Worm (Caenorhabditis elegans) whole organism, early embryonic: Measurements from ENCODE around the gene nrfl-1.

Source experiments
- B0310.2 ChIP-seq: sonication (generic microtip); optimal IDR thresholded peaks from 2 replicates; lab custom pipeline; 2016; ENCODE audit warnings: mild to moderate bottlenecking, missing genetic modification characterization, missing compliant biosample characterization
- ama-1 ChIP-seq: fragments of 150-350 bp; optimal IDR thresholded peaks from 2 replicates; lab custom pipeline; 2014
- hmbx-1 ChIP-seq: sonication (generic microtip); optimal IDR thresholded peaks from 2 replicates; lab custom pipeline; 2016; ENCODE audit warnings: mild to moderate bottlenecking, missing genetic modification characterization, missing compliant biosample characterization
- hmg-4 ChIP-seq: fragments of 200-800 bp; sonication (Bioruptor generic); optimal IDR thresholded peaks from 2 replicates; lab custom pipeline; 2018; ENCODE audit warnings: mild to moderate bottlenecking, missing genetic modification characterization, missing compliant biosample characterization
- hnd-1 ChIP-seq: sonication (generic microtip); optimal IDR thresholded peaks from 2 replicates; lab custom pipeline; 2016; ENCODE audit warnings: missing genetic modification characterization, missing compliant biosample characterization

DNA sequence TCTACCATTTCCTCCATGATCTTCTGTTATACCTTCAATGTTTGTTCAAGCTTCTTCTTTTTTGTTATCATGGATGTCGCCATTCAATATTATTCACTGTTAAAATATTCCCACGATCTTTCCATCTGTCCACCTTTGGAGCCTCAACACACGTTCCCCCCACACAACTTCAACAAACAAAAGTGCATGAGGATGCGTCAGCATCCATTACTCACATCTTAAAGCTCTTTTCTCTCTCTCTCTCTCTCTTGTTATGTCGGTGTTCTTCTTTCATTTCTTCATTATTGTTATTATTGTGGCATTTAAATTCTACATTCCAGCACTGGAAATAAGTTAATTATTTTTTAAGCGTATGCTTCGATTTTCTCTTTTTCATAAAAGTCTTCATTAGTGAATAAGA lies 4.8 kb upstream of the nrfl-1 start:
- TF ChIP-seq hnd-1 (no peak), ama-1 (no peak), hmbx-1 (tag; lab: Kevin White, UChicago) (no peak), hmg-4 (GFP tag; lab: Kevin White, UChicago) (no peak), B0310.2 (tag; lab: Kevin White, UChicago) (no peak)
